Worm (Caenorhabditis elegans): ENCODE data around the gene F58G6.7.

DNA sequence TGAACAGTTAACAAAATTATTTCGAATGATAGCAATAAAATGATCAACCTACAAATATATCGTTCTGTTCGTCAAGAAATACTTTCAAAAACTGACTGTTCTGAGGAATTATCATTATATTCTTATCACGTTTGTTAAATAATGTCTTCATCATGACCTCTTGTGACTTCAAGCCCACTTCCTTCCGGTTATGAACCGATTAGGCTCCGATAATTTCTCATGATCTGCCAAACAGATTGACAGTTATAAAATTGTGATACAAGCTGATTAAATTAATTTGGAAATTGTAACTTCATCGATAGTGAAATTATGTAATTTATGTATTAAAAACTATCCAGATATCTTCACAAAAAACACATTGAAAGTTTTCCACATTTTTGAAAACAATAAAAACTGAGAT lies 26.7 kb downstream of the F58G6.7 start, which contains the start of gene ins-8:
- TF ChIP-seq nhr-11 (tag; optimal IDR thresholded peaks at IDR 0.05) (no peak), skn-1 (tag; optimal IDR thresholded peaks at IDR 0.05) (no peak), nhr-76 (tag; optimal IDR thresholded peaks at IDR 0.05) (no peak)

All from whole organism, L3 larva.